Worm (Caenorhabditis elegans): ENCODE measurements around the gene T19H12.3.
"Not testable (repeated sequence)": the region's sequence is repeated elsewhere in the genome, so short reads cannot be mapped to it uniquely, and the experiment has no call there.

DNA sequence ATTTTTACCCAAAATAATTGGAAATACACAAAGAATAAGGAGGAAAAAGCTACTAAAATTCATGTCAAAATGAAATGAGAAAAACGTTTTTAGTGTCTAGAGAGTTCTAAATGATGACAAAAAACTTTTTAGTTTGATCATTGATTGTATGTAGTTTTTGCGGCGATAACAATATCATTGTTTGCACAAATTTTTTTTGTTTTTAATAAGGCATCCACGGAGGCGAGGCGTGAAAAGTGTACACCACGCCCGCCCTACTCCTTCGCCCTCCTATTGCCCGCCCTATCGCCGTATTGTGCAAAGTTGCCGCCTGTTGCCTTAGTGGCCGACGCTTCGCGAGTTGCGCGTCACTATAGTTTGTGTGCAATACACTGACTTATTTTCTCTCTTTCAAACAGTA lies 14.5 kb downstream of the T19H12.3 start, which contains the start of gene ugt-10:
- TF ChIP-seq ZK546.5, F13H6.1 (tag; optimal IDR thresholded peaks at IDR 0.05): not testable (repeated sequence)

Measured in whole organism, L2 larva.